Fruit fly (Drosophila melanogaster): ENCODE results near the gene CenG1A.

The CenG1A gene

DNA sequence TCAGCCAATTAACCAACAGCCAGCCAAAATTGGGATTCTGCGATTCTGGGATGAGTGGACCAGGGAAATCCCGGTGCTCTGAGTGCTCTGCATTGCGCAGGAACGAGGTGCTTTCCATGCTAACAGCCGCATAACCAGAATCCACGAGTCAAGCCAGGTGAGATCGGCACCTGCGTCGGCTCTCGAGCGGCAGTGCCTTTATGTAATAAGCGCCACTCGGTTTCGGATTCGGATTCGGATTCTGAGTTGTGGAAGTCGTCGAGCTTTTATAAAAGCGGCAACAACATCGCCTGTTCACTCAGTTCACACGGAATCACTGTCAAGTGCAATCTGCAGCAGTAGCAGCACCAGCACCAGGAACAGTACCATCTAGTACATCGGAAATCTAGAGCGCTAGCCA, 14.4 kb upstream of the CenG1A start, which contains the start of gene b:
Gene b, plus strand, starts transcription at position 301 of the 400 bp plus-strand sequence.
- no peak for TF ChIP-seq noc (tag; optimal IDR thresholded peaks at IDR 0.05)

dm6 chr2L:13827557-13827956, 7.8 kb upstream of the CenG1A start, which contains the start of gene PolG1:
TSS of gene PolG1 (minus strand) at chr2L:13827772.
- no peak for TF ChIP-seq noc (tag; optimal IDR thresholded peaks at IDR 0.05)

- TF ChIP-seq noc (tag; optimal IDR thresholded peaks at IDR 0.05), result no peak
Measured at dm6 chr2L:13829540-13829939, 5.8 kb upstream of the CenG1A start, which contains the start of the genes Arpc1 and Orc5. TSS of gene Arpc1 (minus strand) at chr2L:13829741. TSS of gene Orc5 (plus strand) at chr2L:13829837.

dm6 chr2L:13833058-13833457, 2.3 kb upstream of the CenG1A start, which contains the start of the genes GatC, PolG2 and Polr2C:
TSS of gene GatC (minus strand) at chr2L:13833105.
TSS of gene PolG2 (minus strand) at chr2L:13833105.
TSS of gene Polr2C (plus strand) at chr2L:13833337.
- TF ChIP-seq noc (tag; optimal IDR thresholded peaks at IDR 0.05), result no peak

DNA sequence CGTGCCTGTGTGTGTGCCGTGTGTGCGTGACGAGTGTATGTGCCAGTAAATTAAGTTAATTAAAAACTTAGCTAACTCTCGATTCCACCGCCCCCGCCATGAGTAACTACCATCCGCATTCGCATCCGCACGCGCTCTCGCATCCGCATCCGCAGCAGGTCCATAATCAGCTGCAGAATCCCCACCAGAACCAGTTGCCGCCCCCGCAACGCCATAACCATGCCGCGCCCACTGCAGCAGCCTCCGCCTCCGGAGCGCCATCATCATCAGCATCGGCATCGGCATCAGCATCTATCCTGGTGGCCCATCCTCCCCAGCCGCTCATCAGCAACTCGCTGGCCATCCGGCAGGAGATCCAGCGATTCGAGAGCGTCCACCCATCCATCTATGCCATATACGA, 595 bp downstream of the CenG1A start:
- no peak for TF ChIP-seq noc (tag; optimal IDR thresholded peaks at IDR 0.05)

DNA sequence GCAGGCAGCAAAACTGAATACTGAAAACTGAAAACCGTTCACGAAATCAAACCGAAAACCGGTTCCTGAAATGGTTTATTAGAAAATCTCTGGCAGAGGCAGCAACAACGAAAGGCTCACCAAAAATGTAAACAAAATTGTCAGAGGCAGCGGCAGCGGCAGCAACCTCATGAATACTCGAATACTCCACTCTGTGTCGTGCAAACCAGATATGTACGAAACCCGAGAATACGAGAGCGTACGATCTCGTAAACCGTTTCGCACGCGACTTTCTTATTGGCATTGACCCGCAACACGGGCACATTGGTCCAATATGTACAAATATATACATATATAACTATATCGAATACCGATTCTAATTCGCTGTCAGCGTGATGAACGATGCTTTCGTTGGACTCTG, 2.2 kb downstream of the CenG1A start:
- no peak for TF ChIP-seq noc (tag; optimal IDR thresholded peaks at IDR 0.05)

- peak; percentile 53 for TF ChIP-seq noc (tag; optimal IDR thresholded peaks at IDR 0.05)
Measured at dm6 chr2L:13838647-13839390, 3.5 kb downstream of the CenG1A start.

DNA sequence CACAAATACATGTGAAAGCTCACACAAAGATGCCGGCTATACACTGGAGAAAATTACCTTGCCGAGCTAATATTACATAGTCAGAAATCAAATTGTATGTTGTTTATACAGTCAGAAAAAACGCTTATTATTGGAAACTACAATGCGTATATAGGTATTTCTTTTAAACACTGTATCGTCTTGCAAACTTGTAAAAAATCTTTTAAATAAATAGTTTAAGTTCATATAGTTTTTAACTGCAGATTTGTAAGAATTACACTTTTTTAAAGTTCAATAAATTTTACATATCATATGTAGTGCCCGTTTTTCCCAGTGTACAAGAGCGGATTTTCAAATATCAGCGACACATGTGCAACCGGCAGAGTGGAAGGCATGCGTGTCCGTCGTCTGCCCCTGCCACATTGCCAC, 4.4 kb downstream of the CenG1A start:
- TF ChIP-seq noc (tag; optimal IDR thresholded peaks at IDR 0.05), result peak; percentile 82

dm6 chr2L:13841508-13841907, 6.1 kb downstream of the CenG1A start, which contains the start of gene CG33307:
TSS of gene CG33307 (minus strand) at chr2L:13841520.
- TF ChIP-seq noc (tag; optimal IDR thresholded peaks at IDR 0.05), result peak; percentile 61

DNA sequence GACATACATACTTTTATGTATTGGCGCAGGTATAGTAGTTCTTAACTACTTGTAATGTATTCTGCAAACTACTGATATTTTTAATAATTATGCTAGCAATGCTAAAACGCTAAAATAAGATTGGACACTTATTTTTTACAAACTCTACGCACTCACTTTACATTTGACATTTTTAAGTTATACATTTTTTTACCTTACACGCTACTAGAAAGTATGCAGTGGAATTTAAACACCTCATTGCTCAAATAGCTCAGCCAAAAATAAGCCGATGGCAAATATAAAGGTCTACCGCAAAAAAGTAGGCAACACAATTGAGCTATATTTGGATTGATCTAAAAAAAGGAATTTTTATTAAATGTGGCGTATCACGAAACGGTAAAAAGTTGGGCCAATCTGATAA, 6.7 kb downstream of the CenG1A start:
- TF ChIP-seq noc (tag; optimal IDR thresholded peaks at IDR 0.05), result no peak

DNA sequence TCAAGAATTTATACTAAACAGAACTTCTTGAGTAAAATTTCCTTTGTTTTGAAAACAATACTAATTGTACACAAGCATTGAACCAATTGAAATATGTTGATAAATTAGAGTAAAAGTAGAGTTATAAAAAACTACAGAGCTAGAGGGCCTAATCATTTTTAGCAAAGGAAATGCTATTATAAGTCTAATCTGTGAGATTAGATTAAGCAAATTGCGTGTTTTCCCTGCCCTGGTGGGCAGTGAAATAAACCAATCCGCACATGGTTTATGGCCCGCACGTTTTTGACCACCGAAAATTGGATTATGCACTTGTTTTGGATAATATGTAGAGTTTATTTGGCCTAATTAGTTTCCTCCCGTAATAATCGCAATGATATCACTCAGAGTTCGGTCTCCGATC, 7.2 kb downstream of the CenG1A start:
- TF ChIP-seq noc (tag; optimal IDR thresholded peaks at IDR 0.05), result no peak

DNA sequence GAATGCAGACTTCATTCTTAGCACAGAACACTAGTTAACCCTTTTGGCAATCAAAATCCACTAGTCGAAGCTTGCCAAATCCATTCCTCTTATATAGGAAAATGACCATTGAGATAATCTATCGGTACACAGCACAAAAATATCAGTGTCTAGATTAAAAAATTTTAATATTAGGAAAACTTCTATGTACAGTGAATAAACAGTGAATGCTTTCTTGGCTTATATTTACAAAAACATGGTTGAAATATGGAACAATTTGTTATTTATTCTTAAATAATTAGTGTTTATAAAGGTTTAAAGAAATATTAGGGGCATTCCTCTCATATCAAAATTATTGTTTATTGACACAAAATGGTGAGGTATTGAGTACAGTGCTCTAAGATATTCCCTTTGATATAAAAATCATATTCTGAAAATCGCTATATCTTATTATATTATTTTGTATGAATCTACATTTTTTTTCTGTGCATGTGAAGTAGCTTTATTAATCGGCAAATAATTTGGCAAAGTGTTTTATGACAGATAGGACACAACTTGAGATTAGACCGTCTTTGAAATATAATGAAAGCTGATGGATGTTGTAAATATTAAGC, 8.4 kb downstream of the CenG1A start, which contains the start of gene CG33306:
Gene CG33306, minus strand, starts transcription at position 51 of the 593 bp plus-strand sequence.
- TF ChIP-seq noc (tag; optimal IDR thresholded peaks at IDR 0.05), result peak; percentile 92

DNA sequence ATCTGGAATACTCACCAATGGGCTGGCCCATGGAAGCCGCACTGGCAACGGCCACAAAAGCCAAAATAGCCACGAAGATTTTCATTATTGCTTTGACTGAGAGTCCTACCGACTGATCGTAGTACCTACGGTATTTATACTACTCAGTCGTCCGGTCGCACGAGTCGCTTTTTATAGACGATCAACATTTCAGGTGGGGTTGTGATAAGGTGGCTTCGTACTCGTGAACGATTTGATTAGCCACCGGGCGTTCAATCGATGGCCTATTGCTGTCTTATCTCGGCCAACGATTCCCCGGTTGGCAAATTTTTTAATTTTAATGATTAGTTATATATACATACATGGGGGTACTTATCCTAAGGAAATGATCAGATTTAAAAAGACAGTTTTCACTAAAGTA, 9.8 kb downstream of the CenG1A start, which contains the start of gene CG8997:
Gene CG8997, minus strand, starts transcription at position 148 of the 400 bp plus-strand sequence.
- no peak for TF ChIP-seq noc (tag; optimal IDR thresholded peaks at IDR 0.05)

- TF ChIP-seq noc (tag; optimal IDR thresholded peaks at IDR 0.05), result no peak
Measured at dm6 chr2L:13846239-13846802, 11.0 kb downstream of the CenG1A start, which contains the start of gene CG7916. TSS of gene CG7916 (plus strand) at chr2L:13846752.

DNA sequence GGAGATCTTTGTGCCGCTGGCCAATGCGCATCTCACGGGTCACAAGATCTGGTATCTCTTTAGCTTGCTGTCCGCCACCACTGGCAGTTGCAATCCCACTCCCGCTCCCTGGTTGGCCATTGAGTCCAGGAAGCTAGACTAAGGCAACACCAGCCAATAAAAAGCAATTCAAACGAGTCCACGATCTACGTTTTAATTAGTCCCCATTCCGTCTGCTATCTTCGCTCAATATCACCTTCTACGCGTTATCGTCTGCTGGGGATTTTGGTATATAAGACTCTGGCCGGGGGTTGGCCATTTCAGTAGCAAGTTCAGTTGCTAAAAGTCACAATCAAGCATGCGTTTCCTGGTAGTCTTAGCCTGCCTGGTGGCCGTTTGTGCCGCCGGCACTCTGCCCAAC, 12.3 kb downstream of the CenG1A start, which contains the start of gene CG7953:
Gene CG7953, plus strand, starts transcription at position 301 of the 400 bp plus-strand sequence.
- no peak for TF ChIP-seq noc (tag; optimal IDR thresholded peaks at IDR 0.05)

DNA sequence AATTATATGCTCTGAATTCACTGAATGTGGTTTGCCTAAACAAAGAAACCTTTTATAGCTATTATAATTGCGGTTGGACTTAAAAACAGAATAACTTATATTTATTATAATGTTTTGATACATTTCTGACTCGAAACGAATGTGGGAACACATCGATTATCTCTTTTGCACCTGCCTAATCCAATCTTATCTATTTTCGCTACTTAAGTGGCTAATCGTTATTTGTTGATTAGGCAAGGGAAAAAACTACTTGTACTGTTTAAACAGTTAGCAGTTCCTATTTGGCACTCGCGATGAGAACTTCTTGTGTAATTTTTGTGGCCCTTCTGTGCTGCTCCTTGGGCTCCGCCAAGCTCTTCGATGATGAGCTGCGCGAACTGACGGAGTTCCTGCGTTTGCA, 13.8 kb downstream of the CenG1A start, which contains the start of gene CG7968:
Gene CG7968, plus strand, starts transcription at position 276 of the 400 bp plus-strand sequence.
- TF ChIP-seq noc (tag; optimal IDR thresholded peaks at IDR 0.05), result no peak
